Fruit fly (Drosophila melanogaster) whole organism, embryonic: ENCODE measurements around the gene CG5180.
A peak's percentile ranks its signal among the peaks of the same experiment; 100 is the strongest.

Experiments used
- Antp ChIP-seq: fragments of 200-800 bp; sonication (Bioruptor generic); optimal IDR thresholded peaks from 3 replicates; lab custom pipeline; 2016; ENCODE audit warnings: missing biosample characterization, missing genetic modification characterization
- CG10274 ChIP-seq: fragments of 200-800 bp; sonication (Bioruptor generic); optimal IDR thresholded peaks from 3 replicates; lab custom pipeline; 2017; ENCODE audit warnings: missing biosample characterization, mild to moderate bottlenecking, missing genetic modification characterization
- CG10654 ChIP-seq: fragments of 200-800 bp; sonication (Bioruptor generic); optimal IDR thresholded peaks from 2 replicates; lab custom pipeline; 2016; ENCODE audit warnings: missing biosample characterization, missing genetic modification characterization
- CG11085 ChIP-seq: fragments of 200-800 bp; sonication (Bioruptor generic); IDR thresholded peaks from 2 replicates; pipeline ENCODE4 v1.3.6; 2022; ENCODE audit warnings: missing biosample characterization, missing genetic modification characterization
- CG11093 ChIP-seq: fragments of 200-800 bp; sonication (Bioruptor generic); IDR thresholded peaks from 3 replicates; pipeline ENCODE4 v1.3.6; 2022; ENCODE audit warnings: missing biosample characterization, missing genetic modification characterization
- CG11696 ChIP-seq: fragments of 200-800 bp; sonication (Bioruptor generic); IDR thresholded peaks from 2 replicates; pipeline ENCODE4 v1.3.6; 2022; ENCODE audit warnings: missing biosample characterization, missing genetic modification characterization
- CG17186 ChIP-seq: fragments of 200-800 bp; sonication (Bioruptor generic); optimal IDR thresholded peaks from 3 replicates; lab custom pipeline; 2017; ENCODE audit warnings: missing biosample characterization, missing genetic modification reagents, missing genetic modification characterization
- CG2120 ChIP-seq: fragments of 200-800 bp; sonication (Bioruptor generic); optimal IDR thresholded peaks from 3 replicates; lab custom pipeline; 2016; ENCODE audit warnings: missing biosample characterization, missing genetic modification characterization
- CG32772 ChIP-seq: fragments of 200-800 bp; sonication (Bioruptor generic); IDR thresholded peaks from 2 replicates; pipeline ENCODE4 v1.3.6; 2022; ENCODE audit warnings: missing biosample characterization, missing genetic modification characterization
- CG3726 ChIP-seq: fragments of 200-800 bp; sonication (Bioruptor generic); IDR thresholded peaks from 3 replicates; pipeline ENCODE4, ENCODE4 v1.3.6; 2022; ENCODE audit warnings: missing biosample characterization, missing genetic modification characterization
- CG6765 ChIP-seq: fragments of 200-800 bp; sonication (Bioruptor generic); optimal IDR thresholded peaks from 3 replicates; lab custom pipeline; 2017; ENCODE audit warnings: missing biosample characterization, mild to moderate bottlenecking, missing genetic modification characterization
- CG8478 ChIP-seq: fragments of >200 bp; optimal IDR thresholded peaks from 2 replicates; lab custom pipeline; 2018
- CG9797 ChIP-seq: fragments of 200-800 bp; sonication (Bioruptor generic); optimal IDR thresholded peaks from 3 replicates; lab custom pipeline; 2018; ENCODE audit warnings: missing biosample characterization, mild to moderate bottlenecking, missing genetic modification characterization
- CHES-1-like ChIP-seq: fragments of 200-800 bp; sonication (Bioruptor generic); optimal IDR thresholded peaks from 2 replicates; lab custom pipeline; 2016; ENCODE audit warnings: missing biosample characterization, missing genetic modification characterization
- Dref ChIP-seq: fragments of 200-800 bp; sonication (Bioruptor generic); IDR thresholded peaks from 2 replicates; pipeline ENCODE4 v1.3.6; 2022; ENCODE audit warnings: missing biosample characterization, missing genetic modification characterization
- Ets65A ChIP-seq: fragments of 200-800 bp; sonication (Bioruptor generic); peaks from one replicate; lab custom pipeline; 2016; ENCODE audit warnings: missing biosample characterization, missing genetic modification characterization
- Gsc ChIP-seq: fragments of 200-800 bp; sonication (Bioruptor generic); IDR thresholded peaks from 2 replicates; pipeline ENCODE4 v1.3.6; 2022; ENCODE audit warnings: missing biosample characterization, missing genetic modification characterization
- Hr39 ChIP-seq: fragments of >200 bp; optimal IDR thresholded peaks from 2 replicates; lab custom pipeline; 2017
- Med ChIP-seq: fragments of 200-800 bp; sonication (Bioruptor generic); peaks from one replicate; lab custom pipeline; 2016; ENCODE audit warnings: missing biosample characterization, missing genetic modification characterization, mild to moderate bottlenecking, inconsistent platforms, moderate library complexity
- NC2α ChIP-seq: fragments of 200-800 bp; sonication (Bioruptor generic); optimal IDR thresholded peaks from 2 replicates; lab custom pipeline; 2016; ENCODE audit warnings: missing biosample characterization, missing genetic modification characterization
- NC2β ChIP-seq: fragments of 200-800 bp; sonication (Bioruptor generic); optimal IDR thresholded peaks from 2 replicates; lab custom pipeline; 2016; ENCODE audit warnings: missing biosample characterization, missing genetic modification characterization
- Pdp1 ChIP-seq, 2 experiments: fragments of 200-800 bp; sonication (Bioruptor generic); optimal IDR thresholded peaks; 3 replicates each; lab custom pipeline; 2016; ENCODE audit warnings: missing biosample characterization in 2 of 2, missing genetic modification characterization in 2 of 2, mild to moderate bottlenecking in 1 of 2, moderate library complexity in 1 of 2
- TFAM ChIP-seq: fragments of 200-800 bp; sonication (Bioruptor generic); optimal IDR thresholded peaks from 2 replicates; lab custom pipeline; 2017; ENCODE audit warnings: missing biosample characterization, missing genetic modification characterization, inconsistent platforms
- ap ChIP-seq: fragments of 200-800 bp; sonication (Bioruptor generic); IDR thresholded peaks from 2 replicates; pipeline ENCODE4 v1.3.6; 2022; ENCODE audit warnings: missing biosample characterization, missing genetic modification characterization
- bowl ChIP-seq: fragments of 200-800 bp; sonication (Bioruptor generic); IDR thresholded peaks from 2 replicates; pipeline ENCODE4 v1.3.6; 2022; ENCODE audit warnings: missing biosample characterization, missing genetic modification characterization
- cg ChIP-seq: fragments of 200-800 bp; sonication (Bioruptor generic); optimal IDR thresholded peaks from 3 replicates; lab custom pipeline; 2019; ENCODE audit warnings: missing biosample characterization, mild to moderate bottlenecking, missing genetic modification characterization, moderate library complexity
- chinmo ChIP-seq: fragments of 200-800 bp; sonication (Bioruptor generic); IDR thresholded peaks from 4 replicates; pipeline ENCODE4 v1.3.6; 2022; ENCODE audit warnings: missing biosample characterization, missing genetic modification characterization; ENCODE audit not compliant: partially characterized antibody
- ci ChIP-seq: fragments of 200-800 bp; sonication (Bioruptor generic); IDR thresholded peaks from 3 replicates; pipeline ENCODE4 v1.3.6; 2022; ENCODE audit warnings: missing biosample characterization, missing genetic modification characterization
- crol ChIP-seq: fragments of 200-800 bp; sonication (Bioruptor generic); IDR thresholded peaks from 2 replicates; pipeline ENCODE4 v1.3.6; 2022; ENCODE audit warnings: missing biosample characterization, missing genetic modification characterization
- exex ChIP-seq: fragments of 200-800 bp; sonication (Bioruptor generic); optimal IDR thresholded peaks from 4 replicates; lab custom pipeline; 2018; ENCODE audit warnings: missing biosample characterization, mild to moderate bottlenecking, missing genetic modification characterization, moderate library complexity
- hb ChIP-seq: fragments of 200-800 bp; sonication (Bioruptor generic); IDR thresholded peaks from 3 replicates; pipeline ENCODE4 v1.3.6; 2022; ENCODE audit warnings: missing biosample characterization, missing genetic modification characterization; ENCODE audit not compliant: partially characterized antibody
- lab ChIP-seq: fragments of 200-800 bp; sonication (Bioruptor generic); optimal IDR thresholded peaks from 3 replicates; lab custom pipeline; 2017; ENCODE audit warnings: missing biosample characterization, missing genetic modification characterization, mild to moderate bottlenecking, moderate library complexity, missing genetic modification reagents
- nom ChIP-seq: fragments of 200-800 bp; sonication (Bioruptor generic); optimal IDR thresholded peaks from 2 replicates; lab custom pipeline; 2017; ENCODE audit warnings: missing biosample characterization, missing genetic modification characterization, mild to moderate bottlenecking, moderate library complexity, missing genetic modification reagents
- pan ChIP-seq, 4 experiments: fragments of >200 bp in 3 of 4; fragments of 200-800 bp in 1 of 4; sonication (Bioruptor generic) in 1 of 4; optimal IDR thresholded peaks in 3 of 4; IDR thresholded peaks in 1 of 4; 2 replicates each; pipeline versions ENCODE4 v1.3.6 to Lab custom; 2017 to 2022; ENCODE audit warnings: missing biosample characterization in 2 of 4, missing genetic modification characterization in 2 of 4, mixed read lengths in 1 of 4
- prd ChIP-seq, 3 experiments: fragments of >200 bp in 2 of 3; fragments of 200-800 bp in 1 of 3; sonication (Bioruptor generic) in 1 of 3; optimal IDR thresholded peaks in 2 of 3; IDR thresholded peaks in 1 of 3; 2 replicates in 2 of 3; 3 replicates in 1 of 3; pipeline versions ENCODE4 v1.3.6 to Lab custom; 2017 to 2022; ENCODE audit warnings: missing biosample characterization in 1 of 3, missing genetic modification characterization in 1 of 3
- sens-2 ChIP-seq: fragments of 200-800 bp; sonication (Bioruptor generic); IDR thresholded peaks from 2 replicates; pipeline ENCODE4 v1.3.6; 2022; ENCODE audit warnings: missing biosample characterization, missing genetic modification characterization
- sisA ChIP-seq: fragments of 200-800 bp; sonication (Bioruptor generic); IDR thresholded peaks from 2 replicates; pipeline ENCODE4 v1.3.6; 2022; ENCODE audit warnings: missing biosample characterization, missing genetic modification characterization
- slbo ChIP-seq: fragments of 200-800 bp; sonication (Bioruptor generic); IDR thresholded peaks from 2 replicates; pipeline ENCODE4 v1.3.6; 2022; ENCODE audit warnings: missing biosample characterization, missing genetic modification characterization
- tio ChIP-seq: fragments of 200-800 bp; sonication (Bioruptor generic); optimal IDR thresholded peaks from 2 replicates; lab custom pipeline; 2017; ENCODE audit warnings: missing biosample characterization, missing genetic modification characterization, inconsistent platforms
- trem ChIP-seq: fragments of 200-800 bp; optimal IDR thresholded peaks from 3 replicates; lab custom pipeline; 2019; ENCODE audit warnings: missing biosample characterization, mild to moderate bottlenecking, missing genetic modification characterization, moderate library complexity

Gene CG5180

dm6 chr3R:20605078-20605477 lies 47.3 kb downstream of the CG5180 start (continued):
- TF ChIP-seq chinmo (GFP tag; lab: Robert Waterston, UW) (0 out of 4 replicates have a peak, but pooled peaks have one; percentile 24), cg (peak; percentile 20), CG6765 (GFP tag; lab: Kevin White, UChicago) (no peak), CG2120 (no peak), CG11696 (no peak), CG11093 (GFP tag; lab: Robert Waterston, UW) (no peak), CHES-1-like (GFP tag; lab: Kevin White, UChicago) (no peak), CG3726 (no peak), NC2α (GFP tag; lab: Kevin White, UChicago) (no peak), CG9797 (GFP tag; lab: Kevin White, UChicago) (no peak), Dref (no peak), CG11085 (no peak), CG8478 (lab: Kevin White, UChicago) (no peak), CG17186 (no peak), Antp (GFP tag; lab: Kevin White, UChicago) (no peak), NC2β (GFP tag; lab: Kevin White, UChicago) (no peak), CG10274 (GFP tag; lab: Kevin White, UChicago) (no peak), slbo (GFP tag; lab: Robert Waterston, UW) (no peak), bowl (GFP tag; lab: Robert Waterston, UW) (no peak), CG32772 (GFP tag; lab: Robert Waterston, UW) (no peak), crol (GFP tag; lab: Robert Waterston, UW) (peak; percentile 35; the same call in 1 of the 2 replicates), hb (no peak), TFAM (no peak), trem (tag; lab: Kevin White, UChicago) (no peak)

- peak; percentile 87 for TF ChIP-seq exex (tag; lab: Kevin White, UChicago)
- TF ChIP-seq pan (optimal IDR thresholded peaks at IDR 0.05; lab: Kevin White, UChicago) = no peak
- TF ChIP-seq pan (GFP tag; optimal IDR thresholded peaks at IDR 0.05 in 1 of 2, IDR thresholded peaks at IDR 0.05 in 1 of 2) = no peak
- TF ChIP-seq Med (GFP tag; lab: Kevin White, UChicago) = peak; percentile 24
- no peak for TF ChIP-seq Gsc
- TF ChIP-seq sens-2 (GFP tag; lab: Robert Waterston, UW) = 0 out of 2 replicates have a peak, but pooled peaks have one; percentile 12
- peak; percentile 51 for TF ChIP-seq nom (GFP tag; lab: Kevin White, UChicago)
- peak; percentile 13; the same call in 1 of the 3 replicates for TF ChIP-seq ci (GFP tag; lab: Robert Waterston, UW)
- TF ChIP-seq Pdp1 (GFP tag; optimal IDR thresholded peaks at IDR 0.05; lab: Kevin White, UChicago) = peak in 1 of 2 experiments; percentile 80
- TF ChIP-seq tio (GFP tag; lab: Kevin White, UChicago) = no peak
- TF ChIP-seq, all 482 proteins: peak for 6
Measured at dm6 chr3R:20605562-20606155, 47.9 kb downstream of the CG5180 start.

- no peak for TF ChIP-seq CG10654 (GFP tag; lab: Kevin White, UChicago)
- 0 out of 2 replicates have a peak, but pooled peaks have one; percentile 7 for TF ChIP-seq sisA (GFP tag; lab: Robert Waterston, UW)
- no peak for TF ChIP-seq lab
- TF ChIP-seq ap (GFP tag; lab: Robert Waterston, UW) = no peak
- 0 out of 3 replicates have a peak, but pooled peaks have one; percentile 21 for TF ChIP-seq CG11093 (GFP tag; lab: Robert Waterston, UW)
- no peak for TF ChIP-seq prd (optimal IDR thresholded peaks at IDR 0.05; lab: Kevin White, UChicago)
- TF ChIP-seq prd (GFP tag; IDR thresholded peaks at IDR 0.05; lab: Robert Waterston, UW) = peak; percentile 35; the same call in 1 of the 3 replicates
- TF ChIP-seq Ets65A (GFP tag; lab: Kevin White, UChicago) = peak; percentile 71
- TF ChIP-seq Hr39 (lab: Kevin White, UChicago) = peak; percentile 40
Measured at dm6 chr3R:20608199-20608598, 50.5 kb downstream of the CG5180 start.
